Fruit fly (Drosophila melanogaster) Kc167 (cell line): ENCODE data around the gene Epp.

Source experiments
- Myc ChIP-seq: fragments of >200 bp; optimal IDR thresholded peaks from 2 replicates; lab custom pipeline; 2017; ENCODE audit warnings: missing external identifiers
- Sin3A ChIP-seq: fragments of >200 bp; optimal IDR thresholded peaks from 2 replicates; lab custom pipeline; 2018; ENCODE audit warnings: missing external identifiers
- h ChIP-seq: fragments of >200 bp; optimal IDR thresholded peaks from 3 replicates; lab custom pipeline; 2018; ENCODE audit warnings: missing external identifiers
- insv ChIP-seq: fragments of >200 bp; optimal IDR thresholded peaks from 3 replicates; lab custom pipeline; 2018; ENCODE audit warnings: missing external identifiers
- psq ChIP-seq: fragments of >200 bp; optimal IDR thresholded peaks from 2 replicates; lab custom pipeline; 2017; ENCODE audit warnings: missing external identifiers
- ttk ChIP-seq: sonication (Bioruptor generic); optimal IDR thresholded peaks from 2 replicates; lab custom pipeline; 2017; ENCODE audit warnings: missing external identifiers

DNA sequence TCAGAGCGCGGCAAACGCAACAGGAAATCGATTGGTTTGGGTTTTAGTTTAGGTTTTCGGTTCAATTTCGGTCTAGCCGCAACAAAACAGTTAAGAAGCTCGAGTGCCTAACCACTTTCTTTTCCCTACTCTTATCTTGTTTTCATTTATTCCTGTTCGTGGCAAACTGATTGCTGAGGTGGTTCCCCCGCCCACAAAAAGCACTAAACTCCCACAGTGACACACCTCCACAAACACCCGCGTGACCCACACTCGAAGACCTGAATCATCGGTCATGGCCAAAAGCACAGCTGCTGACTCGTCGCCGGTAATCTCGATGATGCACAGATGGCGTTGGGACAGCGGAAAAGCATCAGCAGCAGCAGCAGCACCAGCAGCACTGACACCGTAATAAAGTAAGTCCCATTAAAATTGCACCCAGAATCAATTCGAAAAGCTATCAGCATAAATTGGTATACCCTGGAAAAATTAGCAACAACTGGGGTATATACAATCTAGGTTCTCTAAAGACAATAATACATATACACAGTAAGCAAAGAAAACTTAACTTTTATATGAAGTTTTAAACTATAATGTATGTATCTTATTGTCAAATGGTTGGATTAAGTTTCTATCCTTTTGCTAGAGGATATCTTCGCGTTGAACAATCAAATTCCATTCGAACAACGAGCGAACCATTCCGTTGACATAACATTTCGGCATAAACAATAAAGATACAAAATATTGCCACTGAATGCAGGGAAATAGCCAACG, 33.2 kb upstream of the Epp start:
- TF ChIP-seq h (lab: Kevin White, UChicago) (no peak), insv (lab: Kevin White, UChicago) (no peak), psq (lab: Kevin White, UChicago) (no peak), ttk (lab: Kevin White, UChicago) (no peak), Myc (lab: Kevin White, UChicago) (no peak), Sin3A (lab: Kevin White, UChicago) (no peak)
